Fruit fly (Drosophila melanogaster) whole organism, adult: ENCODE data around the gene CG1316.

Experiments used
- CG11617 ChIP-seq: fragments of 200-800 bp; sonication (Bioruptor generic); optimal IDR thresholded peaks from 2 replicates; lab custom pipeline; 2017; ENCODE audit warnings: mild to moderate bottlenecking, missing biosample characterization, missing genetic modification reagents, missing genetic modification characterization
- CG12768 ChIP-seq: fragments of 200-800 bp; sonication (Bioruptor generic); optimal IDR thresholded peaks from 2 replicates; lab custom pipeline; 2017; ENCODE audit warnings: missing biosample characterization, missing genetic modification characterization, mild to moderate bottlenecking, moderate library complexity, missing genetic modification reagents
- CG14711 ChIP-seq: fragments of 200-800 bp; sonication (Bioruptor generic); optimal IDR thresholded peaks from 2 replicates; lab custom pipeline; 2018; ENCODE audit warnings: missing biosample characterization, mild to moderate bottlenecking, missing genetic modification characterization, moderate library complexity
- CG1620 ChIP-seq: fragments of 200-800 bp; sonication (Bioruptor generic); optimal IDR thresholded peaks from 2 replicates; lab custom pipeline; 2016; ENCODE audit warnings: missing biosample characterization, missing genetic modification characterization
- CG33017 ChIP-seq: fragments of 200-800 bp; sonication (Bioruptor generic); optimal IDR thresholded peaks from 2 replicates; lab custom pipeline; 2018; ENCODE audit warnings: missing biosample characterization, mild to moderate bottlenecking, missing genetic modification characterization, moderate library complexity
- CG5204 ChIP-seq: fragments of 200-800 bp; sonication (Bioruptor generic); optimal IDR thresholded peaks from 2 replicates; lab custom pipeline; 2016; ENCODE audit warnings: missing biosample characterization, missing genetic modification characterization
- CG7045 ChIP-seq: fragments of 200-800 bp; sonication (Bioruptor generic); optimal IDR thresholded peaks from 2 replicates; lab custom pipeline; 2017; ENCODE audit warnings: missing biosample characterization, mild to moderate bottlenecking, missing genetic modification characterization
- CG7101 ChIP-seq: fragments of 200-800 bp; sonication (Bioruptor generic); optimal IDR thresholded peaks from 2 replicates; lab custom pipeline; 2018; ENCODE audit warnings: missing biosample characterization, mild to moderate bottlenecking, missing genetic modification characterization, moderate library complexity
- Clk ChIP-seq: fragments of 200-800 bp; sonication (Bioruptor generic); optimal IDR thresholded peaks from 2 replicates; lab custom pipeline; 2017; ENCODE audit warnings: missing biosample characterization, missing genetic modification characterization
- Crg-1 ChIP-seq: fragments of 200-800 bp; sonication (Bioruptor generic); optimal IDR thresholded peaks from 2 replicates; lab custom pipeline; 2016; ENCODE audit warnings: missing biosample characterization, missing genetic modification characterization
- Hr96 ChIP-seq: fragments of 200-800 bp; sonication (Bioruptor generic); optimal IDR thresholded peaks from 2 replicates; lab custom pipeline; 2016; ENCODE audit warnings: missing biosample characterization, missing genetic modification characterization
- Mnt ChIP-seq: fragments of 200-800 bp; sonication (Bioruptor generic); optimal IDR thresholded peaks from 2 replicates; lab custom pipeline; 2016; ENCODE audit warnings: missing biosample characterization, mild to moderate bottlenecking, missing genetic modification characterization
- bab1 ChIP-seq: fragments of 200-800 bp; sonication (Bioruptor generic); optimal IDR thresholded peaks from 3 replicates; lab custom pipeline; 2019; ENCODE audit warnings: missing biosample characterization, mild to moderate bottlenecking, missing genetic modification characterization, moderate library complexity
- cic ChIP-seq: fragments of 200-800 bp; sonication (Bioruptor generic); optimal IDR thresholded peaks from 2 replicates; lab custom pipeline; 2017; ENCODE audit warnings: missing biosample characterization, mild to moderate bottlenecking, missing genetic modification characterization, moderate library complexity
- cnc ChIP-seq, 2 experiments: fragments of >200 bp; optimal IDR thresholded peaks; 2 replicates each; lab custom pipeline; 2017
- kay ChIP-seq: fragments of 200-800 bp; sonication (Bioruptor generic); peaks from one replicate; lab custom pipeline; 2016; ENCODE audit warnings: missing biosample characterization, missing genetic modification characterization, borderline replicate concordance
- ovo ChIP-seq: fragments of 200-800 bp; sonication (Bioruptor generic); optimal IDR thresholded peaks from 2 replicates; lab custom pipeline; 2016; ENCODE audit warnings: missing biosample characterization, missing genetic modification characterization
- pad ChIP-seq: fragments of 200-800 bp; sonication (Bioruptor generic); optimal IDR thresholded peaks from 3 replicates; lab custom pipeline; 2017; ENCODE audit warnings: missing biosample characterization, missing genetic modification characterization, mild to moderate bottlenecking, moderate library complexity, missing genetic modification reagents
- tj ChIP-seq: fragments of 200-800 bp; sonication (Bioruptor generic); optimal IDR thresholded peaks from 3 replicates; lab custom pipeline; 2017; ENCODE audit warnings: missing biosample characterization, mild to moderate bottlenecking, missing genetic modification characterization, moderate library complexity
- toe ChIP-seq: fragments of 200-800 bp; sonication (Bioruptor generic); optimal IDR thresholded peaks from 2 replicates; lab custom pipeline; 2016; ENCODE audit warnings: missing biosample characterization, missing genetic modification characterization

Gene CG1316

DNA sequence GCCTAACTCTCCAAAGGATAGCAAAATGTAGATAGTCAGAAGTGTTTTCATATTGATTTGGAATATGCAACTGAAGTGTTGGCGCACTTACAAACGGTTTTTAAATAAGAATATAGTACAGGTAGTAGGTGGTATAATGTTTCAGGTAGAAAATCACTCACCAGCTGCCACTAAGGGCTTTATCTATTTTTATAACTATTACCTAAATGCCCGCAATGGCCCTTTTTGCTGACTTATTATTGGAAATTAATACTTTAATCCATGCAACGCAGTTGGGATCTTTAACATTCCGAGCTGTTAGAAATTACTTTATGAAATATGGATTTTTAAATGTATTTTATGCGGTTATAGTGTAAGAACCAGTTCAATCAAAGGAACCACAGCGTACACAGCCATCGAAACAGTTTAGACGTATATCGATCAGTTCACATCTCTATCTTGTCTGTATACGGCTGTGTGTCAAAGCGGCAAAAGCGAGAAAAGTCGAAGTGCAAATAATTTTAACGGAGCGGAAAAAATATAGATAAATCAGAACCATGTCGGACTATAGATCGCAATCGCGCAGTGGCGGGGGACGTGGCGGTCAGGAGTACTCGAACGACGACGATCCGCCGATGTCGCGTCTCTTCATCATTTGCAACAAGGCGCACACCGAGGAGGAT is at the start of gene CG1316, which contains the start of gene srw:
Gene CG1316, plus strand, starts transcription at position 424 of the 662 bp plus-strand sequence.
Gene srw, minus strand, starts transcription at position 51 of the 662 bp plus-strand sequence.
- TF ChIP-seq cic (GFP tag; lab: Kevin White, UChicago) = no peak
- peak; percentile 41 for TF ChIP-seq Mnt
- peak; percentile 53 for TF ChIP-seq bab1 (GFP tag; lab: Kevin White, UChicago)
- no peak for TF ChIP-seq CG7045 (GFP tag; lab: Kevin White, UChicago)
- TF ChIP-seq CG12768 = peak; percentile 32

DNA sequence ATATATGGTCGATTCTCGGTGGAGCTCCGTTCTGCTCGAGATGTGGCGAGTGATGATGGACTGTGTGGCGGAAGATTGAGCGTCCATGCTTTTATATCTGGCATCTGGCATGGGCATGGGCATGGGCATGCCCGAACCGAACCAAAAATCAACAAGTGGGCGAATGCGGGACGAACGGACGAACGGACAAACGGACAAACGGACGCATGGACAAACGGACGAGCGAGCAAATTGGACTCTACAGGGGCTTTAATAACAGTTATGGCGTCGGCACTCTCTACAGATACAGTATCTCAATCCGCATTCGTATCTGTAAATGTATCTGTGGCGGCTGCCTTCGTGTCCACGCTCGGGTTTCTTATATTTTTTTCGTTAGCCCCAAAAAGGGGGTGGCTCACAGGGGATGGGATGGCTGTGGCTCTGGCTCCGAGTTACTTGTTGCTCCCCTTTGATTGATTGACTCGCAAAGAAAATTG is 47.5 kb upstream of the CG1316 start, which contains the start of gene ImpL2:
Gene ImpL2, minus strand, starts transcription at position 51 of the 476 bp plus-strand sequence.
- TF ChIP-seq ovo (no peak), CG12768 (no peak), toe (no peak), Hr96 (GFP tag; lab: Kevin White, UChicago) (no peak), pad (GFP tag; lab: Kevin White, UChicago) (no peak), bab1 (GFP tag; lab: Kevin White, UChicago) (no peak), cic (GFP tag; lab: Kevin White, UChicago) (no peak), tj (GFP tag; lab: Kevin White, UChicago) (no peak), kay (GFP tag; lab: Kevin White, UChicago) (no peak), cnc (optimal IDR thresholded peaks at IDR 0.05; lab: Kevin White, UChicago) (no peak), Crg-1 (GFP tag; lab: Kevin White, UChicago) (no peak), CG1620 (GFP tag; lab: Kevin White, UChicago) (no peak), CG7101 (tag; lab: Kevin White, UChicago) (no peak), CG5204 (GFP tag; lab: Kevin White, UChicago) (no peak), Mnt (no peak), CG11617 (GFP tag; lab: Kevin White, UChicago) (no peak), CG7045 (GFP tag; lab: Kevin White, UChicago) (no peak), CG33017 (tag; lab: Kevin White, UChicago) (no peak)

DNA sequence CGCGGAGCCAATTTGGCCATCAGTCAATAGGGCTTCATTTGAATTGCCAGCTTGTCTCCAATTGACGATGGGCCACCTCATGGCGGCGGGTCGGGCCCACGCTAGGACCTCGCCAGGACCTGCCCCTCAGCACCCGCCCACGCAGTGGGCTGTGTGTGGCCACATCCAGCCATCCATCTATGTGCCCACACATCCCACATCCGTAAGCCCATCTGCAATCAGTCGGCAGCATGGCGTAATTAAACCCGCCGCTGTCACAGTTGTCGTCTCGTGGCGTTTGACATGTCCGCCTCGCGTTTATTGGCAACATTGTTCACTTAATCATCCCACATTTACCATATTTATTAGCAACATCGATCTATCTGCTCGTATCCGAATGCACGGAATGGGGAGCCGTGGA is 45.5 kb upstream of the CG1316 start:
- TF ChIP-seq bab1 (GFP tag; lab: Kevin White, UChicago) (no peak), CG14711 (tag; lab: Kevin White, UChicago) (no peak), ovo (no peak), kay (GFP tag; lab: Kevin White, UChicago) (no peak), Clk (no peak), Hr96 (GFP tag; lab: Kevin White, UChicago) (no peak), CG11617 (GFP tag; lab: Kevin White, UChicago) (no peak), CG5204 (GFP tag; lab: Kevin White, UChicago) (no peak), Crg-1 (GFP tag; lab: Kevin White, UChicago) (no peak), CG33017 (tag; lab: Kevin White, UChicago) (no peak), pad (GFP tag; lab: Kevin White, UChicago) (no peak), CG12768 (no peak), CG7101 (tag; lab: Kevin White, UChicago) (no peak), CG1620 (GFP tag; lab: Kevin White, UChicago) (no peak), toe (no peak), cic (GFP tag; lab: Kevin White, UChicago) (no peak)

DNA sequence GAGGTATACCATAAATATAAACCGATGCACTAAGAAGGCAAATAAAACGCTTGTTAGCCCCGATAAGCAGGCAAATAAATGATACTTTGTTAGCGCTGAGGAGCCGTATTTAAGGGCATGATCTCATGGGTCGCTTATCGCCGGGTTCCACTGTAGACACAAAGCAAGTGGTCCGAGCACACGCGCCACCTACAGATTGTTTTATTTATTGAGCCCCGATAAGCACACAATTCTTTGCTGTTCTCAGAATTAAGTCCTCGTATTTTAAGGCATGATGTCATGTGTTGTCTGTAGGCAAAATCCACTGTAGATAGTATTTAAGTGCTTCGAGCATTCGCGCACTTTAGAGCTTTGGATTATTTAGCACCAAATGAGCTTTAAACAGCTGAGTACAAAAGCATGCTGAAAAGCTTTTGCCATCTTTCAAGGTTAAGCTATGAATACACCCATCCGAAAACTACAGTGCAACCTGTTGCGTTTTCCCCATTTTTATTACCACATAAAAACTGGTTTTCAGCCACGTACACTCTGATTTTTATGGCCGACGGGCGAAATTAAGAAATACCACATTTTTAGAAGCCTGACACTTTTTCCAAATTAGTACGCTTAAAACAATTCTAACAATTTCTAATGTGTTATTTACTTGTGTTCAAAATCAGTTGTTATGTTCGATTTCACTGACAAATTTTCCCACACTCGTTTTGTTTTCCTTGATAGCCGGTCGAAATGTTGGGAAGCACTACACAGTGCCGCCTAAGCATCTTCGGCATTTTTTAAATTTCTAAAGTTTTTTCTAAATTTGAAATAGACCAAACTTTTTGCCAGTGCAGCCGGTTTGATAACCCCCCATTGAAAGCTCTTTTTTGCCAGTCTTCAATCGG is 44.0 kb upstream of the CG1316 start, which contains the start of gene Sqor:
Gene Sqor, plus strand, starts transcription at position 732 of the 881 bp plus-strand sequence.
- TF ChIP-seq Hr96 (GFP tag; lab: Kevin White, UChicago) = peak; percentile 92
- peak; percentile 78 for TF ChIP-seq CG1620 (GFP tag; lab: Kevin White, UChicago)
- peak; percentile 91 for TF ChIP-seq CG5204 (GFP tag; lab: Kevin White, UChicago)
- peak; percentile 68 for TF ChIP-seq Mnt
- peak; percentile 71 for TF ChIP-seq cic (GFP tag; lab: Kevin White, UChicago)
- TF ChIP-seq kay (GFP tag; lab: Kevin White, UChicago) = no peak
- TF ChIP-seq CG11617 (GFP tag; lab: Kevin White, UChicago) = peak; percentile 97
- peak; percentile 92 for TF ChIP-seq CG7045 (GFP tag; lab: Kevin White, UChicago)
- TF ChIP-seq CG12768 = peak; percentile 94
- TF ChIP-seq bab1 (GFP tag; lab: Kevin White, UChicago) = peak; percentile 90
- TF ChIP-seq cnc (optimal IDR thresholded peaks at IDR 0.05; lab: Kevin White, UChicago) = no peak
- TF ChIP-seq CG14711 (tag; lab: Kevin White, UChicago) = peak; percentile 76
- TF ChIP-seq tj (GFP tag; lab: Kevin White, UChicago) = peak; percentile 77
- peak; percentile 91 for TF ChIP-seq CG7101 (tag; lab: Kevin White, UChicago)
- peak; percentile 89 for TF ChIP-seq CG33017 (tag; lab: Kevin White, UChicago)
- TF ChIP-seq ovo = peak; percentile 77
- TF ChIP-seq Clk = peak; percentile 84
- TF ChIP-seq toe = peak; percentile 91
- peak; percentile 82 for TF ChIP-seq pad (GFP tag; lab: Kevin White, UChicago)
- TF ChIP-seq Crg-1 (GFP tag; lab: Kevin White, UChicago) = peak; percentile 79

- TF ChIP-seq CG1620 (GFP tag; lab: Kevin White, UChicago) (no peak), cnc (optimal IDR thresholded peaks at IDR 0.05; lab: Kevin White, UChicago) (no peak), tj (GFP tag; lab: Kevin White, UChicago) (no peak), CG5204 (GFP tag; lab: Kevin White, UChicago) (no peak), pad (GFP tag; lab: Kevin White, UChicago) (no peak), CG7045 (GFP tag; lab: Kevin White, UChicago) (no peak), cic (GFP tag; lab: Kevin White, UChicago) (no peak), kay (GFP tag; lab: Kevin White, UChicago) (no peak), toe (no peak), Crg-1 (GFP tag; lab: Kevin White, UChicago) (no peak), Mnt (peak; percentile 18), ovo (no peak), CG12768 (no peak), CG11617 (GFP tag; lab: Kevin White, UChicago) (no peak), Hr96 (GFP tag; lab: Kevin White, UChicago) (no peak), Clk (no peak), CG7101 (tag; lab: Kevin White, UChicago) (peak; percentile 27), CG14711 (tag; lab: Kevin White, UChicago) (peak; percentile 48), CG33017 (tag; lab: Kevin White, UChicago) (peak; percentile 36), bab1 (GFP tag; lab: Kevin White, UChicago) (peak; percentile 58)
These were observed 41.2 kb upstream of the CG1316 start, which contains the start of gene pav for dm6 chr3L:4242428-4242827. Gene pav, plus strand, starts transcription at chr3L:4242734.
